Fruit fly (Drosophila melanogaster): Measurements from ENCODE around the gene mge.

Gene mge

dm6 chr3L:3863462-3863861 is 46.3 kb downstream of the mge start:
- TF ChIP-seq esn (GFP tag; optimal IDR thresholded peaks at IDR 0.05) (peak; percentile 35), OdsH (GFP tag; optimal IDR thresholded peaks at IDR 0.05) (peak; percentile 11), CG10631 (GFP tag; optimal IDR thresholded peaks at IDR 0.05) (peak; percentile 34), dac (GFP tag; optimal IDR thresholded peaks at IDR 0.05) (no peak), Met (GFP tag; optimal IDR thresholded peaks at IDR 0.05) (peak; percentile 33), svp (GFP tag) (peak; percentile 62), Eip75B (GFP tag; optimal IDR thresholded peaks at IDR 0.05) (peak; percentile 22), CG1621 (tag; optimal IDR thresholded peaks at IDR 0.05) (no peak), CG9139 (GFP tag; optimal IDR thresholded peaks at IDR 0.05) (no peak), pdm3 (GFP tag; optimal IDR thresholded peaks at IDR 0.05) (peak; percentile 12), acj6 (GFP tag; optimal IDR thresholded peaks at IDR 0.05) (peak; percentile 13), fd59A (GFP tag; optimal IDR thresholded peaks at IDR 0.05) (no peak), CG6276 (GFP tag; optimal IDR thresholded peaks at IDR 0.05) (no peak), Sox102F (GFP tag; optimal IDR thresholded peaks at IDR 0.05) (peak; percentile 11), Hr39 (GFP tag; optimal IDR thresholded peaks at IDR 0.05) (peak; percentile 9), lz (GFP tag; optimal IDR thresholded peaks at IDR 0.05) (peak; percentile 1), Ets96B (tag; optimal IDR thresholded peaks at IDR 0.05) (no peak), CG16779 (tag; optimal IDR thresholded peaks at IDR 0.05) (no peak), CG7368 (GFP tag; optimal IDR thresholded peaks at IDR 0.05) (no peak), Smox (GFP tag; optimal IDR thresholded peaks at IDR 0.05) (peak; percentile 10), net (GFP tag; optimal IDR thresholded peaks at IDR 0.05) (no peak), CG3919 (GFP tag; optimal IDR thresholded peaks at IDR 0.05) (peak; percentile 11), Eip78C (GFP tag) (peak; percentile 72), CG15336 (GFP tag; IDR thresholded peaks at IDR 0.05) (no peak), Sox14 (GFP tag; optimal IDR thresholded peaks at IDR 0.05) (peak; percentile 8), CG6163 (GFP tag; IDR thresholded peaks at IDR 0.05) (peak; percentile 55; the same call in 2 of the 3 replicates), topi (GFP tag; optimal IDR thresholded peaks at IDR 0.05) (peak; percentile 28), cyc (GFP tag; optimal IDR thresholded peaks at IDR 0.05) (peak; percentile 13)

- TF ChIP-seq net (GFP tag; optimal IDR thresholded peaks at IDR 0.05) (no peak), CG6163 (GFP tag; IDR thresholded peaks at IDR 0.05) (0 out of 3 replicates have a peak, but pooled peaks have one; percentile 53), fd59A (GFP tag; optimal IDR thresholded peaks at IDR 0.05) (no peak), dac (GFP tag; optimal IDR thresholded peaks at IDR 0.05) (no peak), topi (GFP tag; optimal IDR thresholded peaks at IDR 0.05) (peak; percentile 31), CG4318 (GFP tag; optimal IDR thresholded peaks at IDR 0.05) (no peak), vri (GFP tag; optimal IDR thresholded peaks at IDR 0.05) (no peak), CG15336 (GFP tag; IDR thresholded peaks at IDR 0.05) (0 out of 2 replicates have a peak, but pooled peaks have one; percentile 17), Met (GFP tag; optimal IDR thresholded peaks at IDR 0.05) (peak; percentile 41), Blimp-1 (GFP tag; optimal IDR thresholded peaks at IDR 0.05) (no peak), Gug (GFP tag; IDR thresholded peaks at IDR 0.05) (no peak), Sox15 (GFP tag; optimal IDR thresholded peaks at IDR 0.05) (no peak), dsx (GFP tag; optimal IDR thresholded peaks at IDR 0.05; ENCODE audit: poor library complexity, severe bottlenecking) (no peak), CG6276 (GFP tag; optimal IDR thresholded peaks at IDR 0.05) (no peak), Sox102F (GFP tag; optimal IDR thresholded peaks at IDR 0.05) (no peak), CG6808 (GFP tag; optimal IDR thresholded peaks at IDR 0.05) (no peak), CG11294 (GFP tag; IDR thresholded peaks at IDR 0.05) (no peak), CG11902 (GFP tag; optimal IDR thresholded peaks at IDR 0.05) (no peak), CG34406 (GFP tag; optimal IDR thresholded peaks at IDR 0.05) (peak; percentile 16), CG6792 (GFP tag; optimal IDR thresholded peaks at IDR 0.05) (no peak), spab (GFP tag; optimal IDR thresholded peaks at IDR 0.05) (no peak), Hr38 (GFP tag; optimal IDR thresholded peaks at IDR 0.05) (no peak), achi (GFP tag; optimal IDR thresholded peaks at IDR 0.05) (peak; percentile 37), Eip78C (GFP tag) (peak; percentile 81), Sox14 (GFP tag; optimal IDR thresholded peaks at IDR 0.05) (peak; percentile 32), Ets96B (tag; optimal IDR thresholded peaks at IDR 0.05) (peak; percentile 12), CG7368 (GFP tag; optimal IDR thresholded peaks at IDR 0.05) (no peak), fkh (GFP tag; optimal IDR thresholded peaks at IDR 0.05) (peak; percentile 63), acj6 (GFP tag; optimal IDR thresholded peaks at IDR 0.05) (peak; percentile 38), fd85E (GFP tag; optimal IDR thresholded peaks at IDR 0.05) (no peak), CG16779 (tag; optimal IDR thresholded peaks at IDR 0.05) (no peak), CG1621 (tag; optimal IDR thresholded peaks at IDR 0.05) (no peak), esn (GFP tag; optimal IDR thresholded peaks at IDR 0.05) (no peak), Eip93F (GFP tag; optimal IDR thresholded peaks at IDR 0.05) (no peak), salr (GFP tag; optimal IDR thresholded peaks at IDR 0.05) (peak in 1 of 2 experiments; percentile 5)
Observed at dm6 chr3L:3862504-3863380, 47.0 kb downstream of the mge start.
